Worm (Caenorhabditis elegans): Measurements from ENCODE around the gene madf-8.

The madf-8 gene

ce11 chrIII:3699275-3699674 is 48.6 kb upstream of the madf-8 start, which contains the start of gene cyn-9:
Gene cyn-9, minus strand, starts transcription at chrIII:3699640.
- TF ChIP-seq nhr-21 (tag; optimal IDR thresholded peaks at IDR 0.05), result peak; percentile 11
- no peak for TF ChIP-seq mab-5 (tag; optimal IDR thresholded peaks at IDR 0.05)

DNA sequence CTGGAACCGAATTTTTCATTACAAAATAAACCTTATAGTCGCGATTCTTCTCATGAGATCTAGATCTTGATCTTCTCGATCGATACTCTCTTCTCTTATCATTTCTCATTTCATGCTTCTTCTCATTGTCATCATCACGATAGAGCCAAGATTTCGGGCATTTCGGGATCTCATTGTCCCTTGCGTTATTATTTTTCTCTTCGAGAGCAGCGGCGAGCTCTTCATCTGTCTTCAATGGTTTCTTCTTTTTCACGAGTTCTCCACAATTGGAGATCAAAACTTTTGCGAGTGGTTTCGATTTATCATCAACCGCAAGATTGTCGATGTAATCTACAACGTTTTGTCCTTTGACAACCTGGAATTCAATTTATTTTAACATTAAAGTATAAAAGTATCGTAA is 47.7 kb upstream of the madf-8 start:
- no peak for TF ChIP-seq nhr-237 (tag; optimal IDR thresholded peaks at IDR 0.05)
- no peak for TF ChIP-seq ama-1 (optimal IDR thresholded peaks at IDR 0.05)
- TF ChIP-seq lsy-2 (tag; optimal IDR thresholded peaks at IDR 0.05), result no peak
- no peak for TF ChIP-seq Y55F3AM.14 (GFP tag; optimal IDR thresholded peaks at IDR 0.05)
- no peak for TF ChIP-seq nhr-12 (tag; optimal IDR thresholded peaks at IDR 0.05)
- TF ChIP-seq fos-1 (tag; optimal IDR thresholded peaks at IDR 0.05), result no peak
- TF ChIP-seq sma-9 (GFP tag; optimal IDR thresholded peaks at IDR 0.05), result no peak
- TF ChIP-seq sma-9 (tag; optimal IDR thresholded peaks at IDR 0.05), result no peak
- TF ChIP-seq mbf-1 (tag; optimal IDR thresholded peaks at IDR 0.05), result no peak
- TF ChIP-seq lin-39 (tag; optimal IDR thresholded peaks at IDR 0.05), result no peak
- TF ChIP-seq nhr-77 (tag; optimal IDR thresholded peaks at IDR 0.05), result no peak

DNA sequence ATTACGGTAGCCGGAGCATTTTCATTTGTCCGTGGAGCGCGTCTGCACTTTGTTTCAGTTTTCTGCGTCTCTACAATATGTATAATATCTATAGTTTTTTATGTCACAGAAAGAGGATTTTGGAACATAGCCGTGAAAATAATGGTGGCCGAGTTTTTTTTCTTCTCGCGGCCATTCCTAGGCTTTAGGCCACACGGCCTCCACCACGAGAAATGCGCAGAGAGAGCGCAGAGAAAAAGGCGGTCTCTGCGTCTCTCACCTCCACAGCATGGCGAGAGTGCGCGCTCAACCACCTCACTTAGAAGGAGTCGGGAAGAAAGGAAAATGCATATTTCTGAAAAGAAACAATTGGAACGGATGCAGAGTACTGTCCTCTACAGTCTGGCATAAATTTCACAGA is 44.8 kb upstream of the madf-8 start:
- TF ChIP-seq lsy-2 (tag; optimal IDR thresholded peaks at IDR 0.05), result peak; percentile 19 to 24
- TF ChIP-seq unc-55 (GFP tag; optimal IDR thresholded peaks at IDR 0.05), result peak; percentile 15

- TF ChIP-seq sma-9 (GFP tag; optimal IDR thresholded peaks at IDR 0.05), result no peak
- no peak for TF ChIP-seq sma-9 (tag; optimal IDR thresholded peaks at IDR 0.05)
- TF ChIP-seq nhr-25 (tag; optimal IDR thresholded peaks at IDR 0.05), result no peak
- no peak for TF ChIP-seq alr-1 (tag; optimal IDR thresholded peaks at IDR 0.05)
- no peak for TF ChIP-seq egl-27 (tag; optimal IDR thresholded peaks at IDR 0.05)
- no peak for TF ChIP-seq dmd-4 (tag; optimal IDR thresholded peaks at IDR 0.05)
- TF ChIP-seq ztf-11 (tag; optimal IDR thresholded peaks at IDR 0.05), result no peak
- no peak for TF ChIP-seq ceh-82 (tag; optimal IDR thresholded peaks at IDR 0.05)
- no peak for TF ChIP-seq aly-2 (tag; optimal IDR thresholded peaks at IDR 0.05)
- TF ChIP-seq sem-4 (tag; optimal IDR thresholded peaks at IDR 0.05), result no peak
- TF ChIP-seq nhr-6 (tag; optimal IDR thresholded peaks at IDR 0.05), result no peak
- TF ChIP-seq mdl-1 (tag; optimal IDR thresholded peaks at IDR 0.05), result no peak
- TF ChIP-seq peb-1 (tag; optimal IDR thresholded peaks at IDR 0.05), result no peak
- TF ChIP-seq mab-5 (tag; optimal IDR thresholded peaks at IDR 0.05), result no peak
- no peak for TF ChIP-seq F13H6.1 (tag; optimal IDR thresholded peaks at IDR 0.05)
Measured at ce11 chrIII:3694572-3694971, 43.9 kb upstream of the madf-8 start, which contains the start of gene npr-15. Gene npr-15, minus strand, starts transcription at chrIII:3694672.

DNA sequence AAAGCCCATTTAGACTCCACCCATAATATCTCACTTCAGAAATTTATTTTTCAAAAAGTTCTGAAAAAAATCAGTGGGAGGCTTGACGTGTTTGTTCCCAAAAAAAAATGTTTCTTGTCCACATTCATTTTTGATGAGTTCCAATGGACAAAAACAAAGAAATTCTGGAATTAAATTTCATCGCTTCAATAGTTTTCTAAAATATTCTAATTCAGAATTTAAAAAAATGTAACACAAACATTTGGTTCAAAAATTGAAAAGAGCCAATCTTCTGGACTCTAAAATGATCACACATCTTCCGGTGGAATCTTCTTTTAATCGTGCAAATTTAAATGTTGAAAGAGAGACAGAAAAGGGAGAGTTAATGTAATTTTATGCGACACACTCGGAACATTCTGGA is 41.9 kb upstream of the madf-8 start:
- TF ChIP-seq C34F6.9 (tag; optimal IDR thresholded peaks at IDR 0.05), result peak; percentile 24
- TF ChIP-seq ama-1 (optimal IDR thresholded peaks at IDR 0.05), result no peak

DNA sequence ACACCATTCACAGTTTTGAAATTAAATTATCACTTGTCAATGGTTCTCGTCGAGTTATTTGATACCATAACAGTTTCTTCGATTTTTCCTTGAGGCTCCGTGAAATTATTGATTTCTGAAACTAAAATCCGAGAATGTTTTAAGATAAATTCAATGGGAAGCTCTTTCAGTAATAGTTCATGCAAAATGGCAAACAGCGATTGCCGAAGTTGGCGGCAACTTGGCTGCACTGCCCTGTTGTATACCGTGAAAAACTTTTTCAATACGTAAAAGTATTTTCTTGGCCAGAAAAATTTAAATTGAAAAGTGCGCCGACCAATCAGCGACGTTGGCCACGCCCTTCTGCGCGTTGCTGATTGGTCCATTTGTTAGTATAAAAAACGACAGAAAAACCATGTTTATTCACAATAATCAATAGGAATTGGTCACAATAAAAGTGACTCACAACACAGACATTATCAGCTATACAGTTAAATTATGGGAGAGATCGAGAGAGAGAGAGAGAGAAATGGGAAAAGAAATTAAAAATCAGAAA is 32.3 kb upstream of the madf-8 start:
- TF ChIP-seq elt-1 (tag; optimal IDR thresholded peaks at IDR 0.05), result no peak
- no peak for TF ChIP-seq fos-1 (tag; optimal IDR thresholded peaks at IDR 0.05)
- no peak for TF ChIP-seq elt-3 (tag; optimal IDR thresholded peaks at IDR 0.05)
- TF ChIP-seq skn-1 (tag; optimal IDR thresholded peaks at IDR 0.05), result no peak
- TF ChIP-seq F13H6.1 (tag; optimal IDR thresholded peaks at IDR 0.05), result no peak
- no peak for TF ChIP-seq lin-13 (GFP tag; optimal IDR thresholded peaks at IDR 0.05)
- no peak for TF ChIP-seq C34F6.9 (tag; optimal IDR thresholded peaks at IDR 0.05)
- TF ChIP-seq nhr-21 (tag; optimal IDR thresholded peaks at IDR 0.05), result no peak
- no peak for TF ChIP-seq sem-4 (tag; optimal IDR thresholded peaks at IDR 0.05)
- TF ChIP-seq nhr-25 (tag; optimal IDR thresholded peaks at IDR 0.05), result no peak
- no peak for TF ChIP-seq dmd-4 (tag; optimal IDR thresholded peaks at IDR 0.05)
- no peak for TF ChIP-seq sma-9 (GFP tag; optimal IDR thresholded peaks at IDR 0.05)
- no peak for TF ChIP-seq sma-9 (tag; optimal IDR thresholded peaks at IDR 0.05)
- no peak for TF ChIP-seq peb-1 (tag; optimal IDR thresholded peaks at IDR 0.05)
- TF ChIP-seq ama-1 (optimal IDR thresholded peaks at IDR 0.05), result no peak
- no peak for TF ChIP-seq gmeb-1 (tag; optimal IDR thresholded peaks at IDR 0.05)
- no peak for TF ChIP-seq nhr-237 (tag; optimal IDR thresholded peaks at IDR 0.05)

Measured in whole organism, L2 larva.